Fruit fly (Drosophila melanogaster) whole organism, pupa: ENCODE results near the gene Lamtor5.

ENCODE experiments used
- CG14655 ChIP-seq: fragments of 200-800 bp; sonication (Bioruptor generic); optimal IDR thresholded peaks from 3 replicates; lab custom pipeline; 2017; ENCODE audit warnings: mild to moderate bottlenecking, missing biosample characterization, missing genetic modification reagents, missing genetic modification characterization
- CG15710 ChIP-seq: fragments of 200-800 bp; sonication (Bioruptor generic); optimal IDR thresholded peaks from 2 replicates; lab custom pipeline; 2018; ENCODE audit warnings: missing biosample characterization, mild to moderate bottlenecking, missing genetic modification characterization, moderate library complexity
- CG34367 ChIP-seq: fragments of 200-800 bp; sonication (Bioruptor generic); optimal IDR thresholded peaks from 2 replicates; lab custom pipeline; 2018; ENCODE audit warnings: missing biosample characterization, mild to moderate bottlenecking, missing genetic modification characterization
- CG8159 ChIP-seq: fragments of 200-800 bp; sonication (Bioruptor generic); optimal IDR thresholded peaks from 3 replicates; lab custom pipeline; 2018; ENCODE audit warnings: missing biosample characterization, mild to moderate bottlenecking, missing genetic modification characterization, moderate library complexity
- EcR ChIP-seq: fragments of 200-800 bp; sonication (Bioruptor generic); optimal IDR thresholded peaks from 3 replicates; lab custom pipeline; 2019; ENCODE audit warnings: missing biosample characterization, missing genetic modification characterization, mild to moderate bottlenecking, moderate library complexity, missing genetic modification reagents
- Pif1A ChIP-seq: fragments of 200-800 bp; sonication (Bioruptor generic); optimal IDR thresholded peaks from 3 replicates; lab custom pipeline; 2016; ENCODE audit warnings: missing biosample characterization, missing genetic modification characterization
- Pif1B ChIP-seq: fragments of 200-800 bp; sonication (Bioruptor generic); optimal IDR thresholded peaks from 3 replicates; lab custom pipeline; 2016; ENCODE audit warnings: missing biosample characterization, missing genetic modification characterization
- fd96Ca ChIP-seq: fragments of 200-800 bp; sonication (Bioruptor generic); IDR thresholded peaks from 3 replicates; pipeline ENCODE4 v1.3.6; 2022; ENCODE audit warnings: missing biosample characterization, missing genetic modification characterization
- rn ChIP-seq: fragments of 200-800 bp; sonication (Bioruptor generic); IDR thresholded peaks from 2 replicates; pipeline ENCODE4 v1.3.6; 2022; ENCODE audit warnings: missing biosample characterization, missing genetic modification characterization

DNA sequence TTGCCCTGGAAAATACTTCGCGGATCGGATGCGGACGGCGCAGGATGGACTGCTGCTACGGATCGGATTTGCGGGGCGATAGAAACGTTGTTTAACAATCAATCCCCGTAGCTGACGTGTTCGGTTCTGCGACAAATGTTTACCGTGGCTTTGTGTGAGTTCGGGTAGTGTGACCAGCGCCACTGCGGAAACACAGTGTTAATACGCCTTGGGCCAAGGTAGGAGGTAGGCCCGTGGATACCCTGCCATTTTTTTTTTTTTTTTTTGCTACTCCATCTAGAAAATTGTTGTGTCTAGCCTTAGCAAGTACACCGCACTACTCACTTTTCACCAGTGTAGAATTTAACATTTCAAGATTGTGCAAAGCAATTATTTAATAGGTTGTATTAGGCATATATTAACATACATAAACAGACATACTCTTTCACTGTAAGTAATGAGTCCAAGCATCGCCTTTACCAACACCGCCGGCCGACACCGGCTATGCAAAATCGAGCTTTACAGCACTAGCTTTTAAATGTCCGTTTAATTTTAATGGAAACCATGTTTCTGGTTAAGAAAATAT, 2.9 kb upstream of the Lamtor5 start, which contains the start of gene deltaCOP:
- TF ChIP-seq Pif1A (GFP tag; lab: Kevin White, UChicago) (no peak), CG8159 (tag; lab: Kevin White, UChicago) (no peak), EcR (GFP tag; lab: Kevin White, UChicago) (peak; percentile 15), CG15710 (tag; lab: Kevin White, UChicago) (peak; percentile 75), fd96Ca (GFP tag; lab: Robert Waterston, UW) (peak; percentile 86), Pif1B (GFP tag; lab: Kevin White, UChicago) (no peak), CG34367 (tag; lab: Kevin White, UChicago) (no peak), CG14655 (GFP tag; lab: Kevin White, UChicago) (no peak), rn (GFP tag; lab: Robert Waterston, UW) (peak; percentile 47; the same call in 1 of the 2 replicates)
